Worm (Caenorhabditis elegans) whole organism, L1 larva: ENCODE results near the gene F43B10.1.

Source experiments
- alr-1 ChIP-seq: fragments of 200-800 bp; sonication (Bioruptor generic); optimal IDR thresholded peaks from 2 replicates; lab custom pipeline; 2018; ENCODE audit warnings: borderline replicate concordance, mild to moderate bottlenecking, missing genetic modification characterization, missing compliant biosample characterization
- ama-1 ChIP-seq: fragments of 150-350 bp; optimal IDR thresholded peaks from 2 replicates; lab custom pipeline; 2014
- blmp-1 ChIP-seq: fragments of 150-350 bp; optimal IDR thresholded peaks from 2 replicates; lab custom pipeline; 2014; ENCODE audit warnings: missing biosample characterization, missing genetic modification characterization
- ces-1 ChIP-seq: fragments of 150-350 bp; optimal IDR thresholded peaks from 2 replicates; lab custom pipeline; 2014; ENCODE audit warnings: missing biosample characterization, missing genetic modification reagents, missing genetic modification characterization
- dpl-1 ChIP-seq, 3 experiments: fragments of 150-350 bp in 2 of 3; sonication (generic microtip) in 1 of 3; optimal IDR thresholded peaks; 2 replicates each; lab custom pipeline; 2014 to 2017; ENCODE audit warnings: missing biosample characterization in 3 of 3, missing genetic modification characterization in 3 of 3, missing genetic modification reagents in 3 of 3
- egl-27 ChIP-seq, 2 experiments: fragments of 150-350 bp in 1 of 2; sonication (generic microtip); optimal IDR thresholded peaks; 3 replicates each; lab custom pipeline; 2017 to 2018; ENCODE audit warnings: missing biosample characterization in 2 of 2, missing genetic modification characterization in 2 of 2, missing genetic modification reagents in 2 of 2
- elt-3 ChIP-seq, 6 experiments: fragments of 150-350 bp in 1 of 6; sonication (generic microtip); optimal IDR thresholded peaks; 2 replicates each; lab custom pipeline; 2017 to 2018; ENCODE audit warnings: missing biosample characterization in 6 of 6, missing genetic modification characterization in 6 of 6, inconsistent platforms in 1 of 6
- hlh-4 ChIP-seq: sonication (generic microtip); optimal IDR thresholded peaks from 2 replicates; lab custom pipeline; 2016; ENCODE audit warnings: mild to moderate bottlenecking, missing genetic modification characterization, missing compliant biosample characterization
- mab-9 ChIP-seq: fragments of 200-800 bp; sonication (Bioruptor generic); IDR thresholded peaks from 2 replicates; pipeline ENCODE4 v1.3.6; 2022; ENCODE audit warnings: missing genetic modification reagents, missing genetic modification characterization, missing compliant biosample characterization
- nhr-28 ChIP-seq: fragments of 150-350 bp; optimal IDR thresholded peaks from 2 replicates; lab custom pipeline; 2014; ENCODE audit warnings: missing biosample characterization, missing genetic modification characterization
- nhr-77 ChIP-seq: fragments of 150-350 bp; optimal IDR thresholded peaks from 2 replicates; lab custom pipeline; 2014; ENCODE audit warnings: missing biosample characterization, missing genetic modification characterization
- pag-3 ChIP-seq: sonication (generic microtip); optimal IDR thresholded peaks from 2 replicates; lab custom pipeline; 2017; ENCODE audit warnings: missing genetic modification characterization, mild to moderate bottlenecking, missing compliant biosample characterization, antibody characterized with exemption, borderline replicate concordance; ENCODE audit not compliant: insufficient read depth
- snpc-4 ChIP-seq: fragments of 150-350 bp; optimal IDR thresholded peaks from 2 replicates; lab custom pipeline; 2014; ENCODE audit warnings: missing biosample characterization, missing genetic modification characterization
- ztf-11 ChIP-seq, 2 experiments: sonication (generic microtip); optimal IDR thresholded peaks; 2 replicates each; lab custom pipeline; 2016 to 2017; ENCODE audit warnings: missing genetic modification characterization in 2 of 2, missing biosample characterization in 1 of 2, missing compliant biosample characterization in 1 of 2

- TF ChIP-seq ama-1 (lab: Kevin White, UChicago) (no peak), egl-27 (tag; optimal IDR thresholded peaks at IDR 0.05; lab: Kevin White, UChicago) (no peak), ces-1 (no peak), elt-3 (tag; optimal IDR thresholded peaks at IDR 0.05; lab: Kevin White, UChicago) (no peak), snpc-4 (no peak), nhr-77 (tag; lab: Kevin White, UChicago) (no peak), ztf-11 (tag; optimal IDR thresholded peaks at IDR 0.05; lab: Kevin White, UChicago) (no peak), hlh-4 (tag; lab: Kevin White, UChicago) (no peak), mab-9 (GFP tag; lab: Robert Waterston, UW) (no peak), pag-3 (tag; lab: Kevin White, UChicago) (no peak), blmp-1 (tag; lab: Kevin White, UChicago) (no peak), dpl-1 (GFP tag; optimal IDR thresholded peaks at IDR 0.05; lab: Kevin White, UChicago) (no peak), nhr-28 (tag; lab: Kevin White, UChicago) (no peak), alr-1 (no peak)
Observed at ce11 chrX:16691045-16691444, 28.4 kb upstream of the F43B10.1 start, which contains the start of gene F22H10.6.
